Fruit fly (Drosophila melanogaster): Measurements from ENCODE around the gene p38a.

p38a gene

DNA sequence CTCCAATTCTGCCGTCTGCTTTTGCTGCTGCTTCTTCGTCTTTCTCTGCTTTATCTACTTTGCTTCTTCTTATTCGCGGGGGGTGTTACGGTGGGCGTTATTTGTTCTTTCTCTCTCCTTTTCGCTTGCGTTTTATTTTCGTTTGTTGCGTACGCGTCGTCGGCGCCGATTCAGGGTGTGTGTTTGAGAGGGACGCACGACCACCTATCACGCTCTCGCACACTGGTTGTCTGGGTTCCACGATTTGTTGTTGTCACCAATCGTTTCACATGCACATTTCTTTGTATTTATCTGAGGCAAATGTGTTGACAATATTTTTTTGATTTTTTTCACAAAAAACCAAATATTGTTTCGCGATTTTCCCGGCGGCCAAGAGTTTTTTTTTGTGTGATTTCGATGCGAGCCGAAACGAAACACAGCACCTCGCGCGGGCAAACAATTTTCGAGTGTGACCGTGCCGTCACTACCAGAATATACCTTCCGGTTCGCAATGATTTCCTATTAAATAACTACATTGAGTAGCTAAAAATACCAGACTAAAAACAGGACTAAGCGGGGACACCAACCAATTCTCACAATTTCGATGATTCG, 46.7 kb downstream of the p38a start, which contains the start of gene Syx1A (continued):
- TF ChIP-seq dsx (GFP tag; optimal IDR thresholded peaks at IDR 0.05; ENCODE audit: poor library complexity, severe bottlenecking): no peak
- TF ChIP-seq CG6163 (GFP tag; IDR thresholded peaks at IDR 0.05): no peak
- TF ChIP-seq CG6276 (GFP tag; optimal IDR thresholded peaks at IDR 0.05): peak; percentile 22
- TF ChIP-seq acj6 (GFP tag; optimal IDR thresholded peaks at IDR 0.05): no peak
- no peak for TF ChIP-seq salr (GFP tag; optimal IDR thresholded peaks at IDR 0.05)
- peak; percentile 21 for TF ChIP-seq vri (GFP tag; optimal IDR thresholded peaks at IDR 0.05)
- peak; percentile 89 for TF ChIP-seq fkh (GFP tag; optimal IDR thresholded peaks at IDR 0.05)
- peak; percentile 61 for TF ChIP-seq CG16779 (tag; optimal IDR thresholded peaks at IDR 0.05)
- no peak for TF ChIP-seq Met (GFP tag; optimal IDR thresholded peaks at IDR 0.05)
- TF ChIP-seq ss (GFP tag; optimal IDR thresholded peaks at IDR 0.05): peak; percentile 18 to 34
- TF ChIP-seq Sox15 (GFP tag; optimal IDR thresholded peaks at IDR 0.05): no peak

DNA sequence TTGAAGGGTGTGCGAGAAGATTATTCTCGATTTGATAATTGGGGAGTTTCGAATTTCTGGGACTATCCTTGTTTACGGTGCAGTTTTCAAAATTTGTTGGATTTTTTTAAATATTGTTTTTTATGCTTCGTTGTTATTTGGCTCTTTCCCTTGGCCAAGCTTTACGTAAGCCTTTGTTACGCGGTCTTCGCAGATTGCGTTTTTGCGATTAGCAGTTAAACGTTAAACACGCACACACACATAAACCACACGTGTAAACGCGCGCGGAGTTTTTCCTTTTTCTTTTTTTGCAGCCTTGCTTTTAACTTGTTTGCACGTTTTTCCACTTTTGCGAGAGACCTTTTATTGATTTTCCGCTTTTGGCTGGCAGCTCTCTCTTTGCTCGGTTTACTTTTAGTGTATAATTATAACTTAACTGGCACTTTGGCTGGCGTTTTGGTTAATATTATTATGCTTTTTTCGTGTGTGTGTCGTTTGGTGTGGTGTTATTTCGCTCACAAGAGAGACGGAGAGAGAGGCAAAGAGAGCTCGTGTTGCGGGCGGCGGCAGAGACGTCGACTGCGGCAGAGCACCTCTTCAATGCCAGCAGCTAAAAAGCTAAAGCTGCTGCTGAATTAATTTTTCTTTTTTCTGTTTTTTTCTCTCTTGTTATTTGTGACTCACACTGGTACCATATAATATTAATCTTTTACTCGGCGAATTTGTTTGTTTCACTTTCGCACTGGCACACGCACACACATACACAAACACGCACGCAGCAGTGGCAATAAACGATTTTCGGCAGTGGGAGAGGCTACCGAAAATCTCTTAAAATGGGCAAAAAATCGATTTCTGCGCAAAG, 47.4 kb downstream of the p38a start:
- TF ChIP-seq Ets96B (tag; optimal IDR thresholded peaks at IDR 0.05): no peak
- TF ChIP-seq CG6854 (GFP tag; optimal IDR thresholded peaks at IDR 0.05): peak; percentile 28
- TF ChIP-seq Blimp-1 (GFP tag; optimal IDR thresholded peaks at IDR 0.05): peak; percentile 18
- TF ChIP-seq CG32006 (GFP tag; optimal IDR thresholded peaks at IDR 0.05): no peak
- TF ChIP-seq Eip78C (GFP tag): peak; percentile 74
- TF ChIP-seq pdm3 (GFP tag; optimal IDR thresholded peaks at IDR 0.05): no peak
- TF ChIP-seq Ets21C (GFP tag; optimal IDR thresholded peaks at IDR 0.05): no peak
- TF ChIP-seq esn (GFP tag; optimal IDR thresholded peaks at IDR 0.05): no peak
- TF ChIP-seq CG11762 (GFP tag; optimal IDR thresholded peaks at IDR 0.05; ENCODE audit: insufficient read depth): no peak
- peak; percentile 12 to 23 for TF ChIP-seq ss (GFP tag; optimal IDR thresholded peaks at IDR 0.05)
- no peak for TF ChIP-seq CG34406 (GFP tag; optimal IDR thresholded peaks at IDR 0.05)

DNA sequence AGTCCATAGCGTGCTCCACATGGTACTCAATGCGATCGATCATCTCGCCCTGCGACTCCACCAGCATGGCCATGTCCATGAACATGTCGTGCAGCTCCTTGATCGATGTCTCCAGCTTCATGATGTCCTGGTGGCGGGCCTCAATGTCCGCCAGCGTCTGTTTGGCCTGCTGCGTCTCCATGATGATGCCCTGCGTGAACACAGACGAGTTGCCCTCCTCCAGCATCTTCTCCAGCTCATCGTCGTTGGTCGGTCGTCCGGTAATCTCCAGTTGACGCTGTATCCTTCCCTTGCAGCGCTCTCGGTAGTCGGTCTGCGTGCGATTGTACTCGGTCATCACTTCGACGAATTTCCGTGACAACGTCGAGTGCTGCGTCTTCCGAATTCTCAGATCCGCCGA, 48.4 kb downstream of the p38a start:
- TF ChIP-seq Ets21C (GFP tag; optimal IDR thresholded peaks at IDR 0.05) (no peak), CG16779 (tag; optimal IDR thresholded peaks at IDR 0.05) (no peak), Eip75B (GFP tag; optimal IDR thresholded peaks at IDR 0.05) (no peak), CG8119 (GFP tag; IDR thresholded peaks at IDR 0.05) (no peak), Hr4 (GFP tag; optimal IDR thresholded peaks at IDR 0.05) (no peak), CG8319 (GFP tag; optimal IDR thresholded peaks at IDR 0.05) (no peak), CG4318 (GFP tag; optimal IDR thresholded peaks at IDR 0.05) (no peak)

DNA sequence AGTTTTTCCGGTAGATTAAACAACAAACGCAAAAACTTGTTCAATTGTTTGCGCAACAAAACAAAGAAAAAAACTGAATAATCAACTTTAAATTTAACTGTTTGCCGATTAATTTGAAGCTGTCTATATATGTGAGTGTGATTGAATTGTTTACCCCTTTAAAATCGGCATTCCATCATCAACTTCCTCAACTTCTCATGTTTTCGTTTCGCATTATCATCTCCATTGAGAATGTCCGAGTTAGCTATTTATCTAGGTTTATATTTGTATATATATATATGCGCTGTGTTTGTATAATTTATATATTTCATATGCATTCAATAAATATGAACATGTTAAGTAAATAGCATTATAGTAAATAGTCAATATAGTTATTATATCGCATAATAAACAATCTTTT, 49.7 kb downstream of the p38a start:
- TF ChIP-seq Lpt (GFP tag; optimal IDR thresholded peaks at IDR 0.05): no peak
- peak; percentile 61 for TF ChIP-seq fkh (GFP tag; optimal IDR thresholded peaks at IDR 0.05)

DNA sequence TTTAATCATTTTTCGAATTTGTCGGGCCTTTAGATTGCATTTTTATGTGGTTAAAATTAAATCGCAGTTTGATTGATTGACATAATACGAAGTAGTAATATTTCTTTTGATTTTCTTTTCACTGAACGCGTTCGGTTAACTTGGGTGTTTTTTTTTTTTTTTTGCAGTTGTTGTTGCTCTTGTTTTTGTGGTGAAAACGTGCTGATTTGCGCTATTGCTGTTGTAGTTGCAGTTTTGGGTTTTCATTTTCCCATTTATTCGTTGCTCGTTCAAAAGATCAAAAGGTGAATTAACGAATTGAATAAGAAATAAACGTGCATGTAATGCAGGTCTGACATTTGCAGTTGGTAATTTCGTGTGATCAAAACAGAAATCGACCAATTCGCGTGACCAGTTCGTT, 50.7 kb downstream of the p38a start:
- TF ChIP-seq Hr39 (GFP tag; optimal IDR thresholded peaks at IDR 0.05) (no peak), CG8119 (GFP tag; IDR thresholded peaks at IDR 0.05) (no peak), cyc (GFP tag; optimal IDR thresholded peaks at IDR 0.05) (no peak), pdm3 (GFP tag; optimal IDR thresholded peaks at IDR 0.05) (no peak), Eip75B (GFP tag; optimal IDR thresholded peaks at IDR 0.05) (no peak), topi (GFP tag; optimal IDR thresholded peaks at IDR 0.05) (no peak), salr (GFP tag; optimal IDR thresholded peaks at IDR 0.05) (no peak), Ets96B (tag; optimal IDR thresholded peaks at IDR 0.05) (no peak), CG3032 (tag; optimal IDR thresholded peaks at IDR 0.05) (no peak), Eip93F (GFP tag; optimal IDR thresholded peaks at IDR 0.05) (no peak), CG11762 (GFP tag; optimal IDR thresholded peaks at IDR 0.05; ENCODE audit: insufficient read depth) (no peak), lz (GFP tag; optimal IDR thresholded peaks at IDR 0.05) (no peak), net (GFP tag; optimal IDR thresholded peaks at IDR 0.05) (no peak), OdsH (GFP tag; optimal IDR thresholded peaks at IDR 0.05) (no peak), dac (GFP tag; optimal IDR thresholded peaks at IDR 0.05) (no peak), Gug (GFP tag; IDR thresholded peaks at IDR 0.05) (no peak), CG7368 (GFP tag; optimal IDR thresholded peaks at IDR 0.05) (no peak)
